Worm (Caenorhabditis elegans) whole organism, L1 larva: Measurements from ENCODE around the gene F44F4.15.

Experiments
- C34B4.2 ChIP-seq: sonication (generic microtip); optimal IDR thresholded peaks from 2 replicates; lab custom pipeline; 2017; ENCODE audit warnings: mild to moderate bottlenecking, missing genetic modification characterization, missing compliant biosample characterization
- alr-1 ChIP-seq: fragments of 200-800 bp; sonication (Bioruptor generic); optimal IDR thresholded peaks from 2 replicates; lab custom pipeline; 2018; ENCODE audit warnings: borderline replicate concordance, mild to moderate bottlenecking, missing genetic modification characterization, missing compliant biosample characterization
- aly-2 ChIP-seq: fragments of 150-350 bp; optimal IDR thresholded peaks from 2 replicates; lab custom pipeline; 2014; ENCODE audit warnings: missing biosample characterization, missing genetic modification characterization
- ama-1 ChIP-seq: fragments of 150-350 bp; optimal IDR thresholded peaks from 2 replicates; lab custom pipeline; 2014
- blmp-1 ChIP-seq: fragments of 150-350 bp; optimal IDR thresholded peaks from 2 replicates; lab custom pipeline; 2014; ENCODE audit warnings: missing biosample characterization, missing genetic modification characterization
- ceh-63 ChIP-seq: fragments of 200-800 bp; sonication (Bioruptor generic); optimal IDR thresholded peaks from 2 replicates; lab custom pipeline; 2018; ENCODE audit warnings: mild to moderate bottlenecking, missing genetic modification characterization, missing compliant biosample characterization
- ceh-8 ChIP-seq: fragments of 200-800 bp; sonication (Bioruptor generic); optimal IDR thresholded peaks from 2 replicates; lab custom pipeline; 2018; ENCODE audit warnings: mild to moderate bottlenecking, missing genetic modification characterization, moderate library complexity, missing compliant biosample characterization
- ceh-90 ChIP-seq: sonication (generic microtip); optimal IDR thresholded peaks from 2 replicates; lab custom pipeline; 2016; ENCODE audit warnings: missing genetic modification characterization, missing compliant biosample characterization
- ces-1 ChIP-seq: fragments of 150-350 bp; optimal IDR thresholded peaks from 2 replicates; lab custom pipeline; 2014; ENCODE audit warnings: missing biosample characterization, missing genetic modification reagents, missing genetic modification characterization
- dpl-1 ChIP-seq, 3 experiments: fragments of 150-350 bp in 2 of 3; sonication (generic microtip) in 1 of 3; optimal IDR thresholded peaks; 2 replicates each; lab custom pipeline; 2014 to 2017; ENCODE audit warnings: missing biosample characterization in 3 of 3, missing genetic modification characterization in 3 of 3, missing genetic modification reagents in 3 of 3
- efl-1 ChIP-seq, 4 experiments: fragments of 150-350 bp; optimal IDR thresholded peaks in 3 of 4; peaks in 1 of 4; 1 replicate in 1 of 4; 2 replicates in 3 of 4; lab custom pipeline; 2014; ENCODE audit warnings: missing biosample characterization in 2 of 4, missing genetic modification characterization in 2 of 4, missing genetic modification reagents in 2 of 4
- egl-13 ChIP-seq: sonication (generic microtip); optimal IDR thresholded peaks from 2 replicates; lab custom pipeline; 2016; ENCODE audit warnings: missing genotype, missing genetic modification reagents, missing genetic modification characterization, missing compliant biosample characterization
- egl-27 ChIP-seq, 2 experiments: fragments of 150-350 bp in 1 of 2; sonication (generic microtip); optimal IDR thresholded peaks; 3 replicates each; lab custom pipeline; 2017 to 2018; ENCODE audit warnings: missing biosample characterization in 2 of 2, missing genetic modification characterization in 2 of 2, missing genetic modification reagents in 2 of 2
- elt-2 ChIP-seq: sonication (generic microtip); optimal IDR thresholded peaks from 2 replicates; lab custom pipeline; 2016; ENCODE audit warnings: missing genetic modification characterization, mild to moderate bottlenecking, inconsistent platforms, missing compliant biosample characterization, missing genetic modification reagents
- elt-3 ChIP-seq, 6 experiments: fragments of 150-350 bp in 1 of 6; sonication (generic microtip); optimal IDR thresholded peaks; 2 replicates each; lab custom pipeline; 2017 to 2018; ENCODE audit warnings: missing biosample characterization in 6 of 6, missing genetic modification characterization in 6 of 6, inconsistent platforms in 1 of 6
- ets-5 ChIP-seq: fragments of 200-800 bp; sonication (Bioruptor generic); IDR thresholded peaks from 2 replicates; pipeline ENCODE4 v1.3.6; 2022; ENCODE audit warnings: missing genetic modification characterization, missing compliant biosample characterization
- fkh-10 ChIP-seq: sonication (generic microtip); optimal IDR thresholded peaks from 2 replicates; lab custom pipeline; 2017; ENCODE audit warnings: missing biosample characterization, missing genetic modification reagents, missing genetic modification characterization
- fkh-4 ChIP-seq: sonication (generic microtip); optimal IDR thresholded peaks from 2 replicates; lab custom pipeline; 2016; ENCODE audit warnings: missing compliant biosample characterization, missing genetic modification characterization, borderline replicate concordance
- fkh-8 ChIP-seq: sonication (generic microtip); optimal IDR thresholded peaks from 2 replicates; lab custom pipeline; 2016; ENCODE audit warnings: mild to moderate bottlenecking, missing genetic modification characterization, missing compliant biosample characterization
- fos-1 ChIP-seq: fragments of 150-350 bp; optimal IDR thresholded peaks from 2 replicates; lab custom pipeline; 2014; ENCODE audit warnings: missing biosample characterization, missing genetic modification characterization
- hpl-2 ChIP-seq: fragments of 150-350 bp; optimal IDR thresholded peaks from 2 replicates; lab custom pipeline; 2014; ENCODE audit warnings: missing biosample characterization, missing genetic modification reagents, missing genetic modification characterization
- irx-1 ChIP-seq: sonication (generic microtip); optimal IDR thresholded peaks from 2 replicates; lab custom pipeline; 2016; ENCODE audit warnings: missing genetic modification characterization, missing compliant biosample characterization
- isw-1 ChIP-seq: fragments of 200-800 bp; sonication (Bioruptor generic); IDR thresholded peaks from 2 replicates; pipeline ENCODE4 v1.3.6; 2022; ENCODE audit warnings: missing genetic modification characterization, missing compliant biosample characterization
- lin-13 ChIP-seq: fragments of 150-350 bp; optimal IDR thresholded peaks from 2 replicates; lab custom pipeline; 2014; ENCODE audit warnings: missing biosample characterization, missing genetic modification reagents, missing genetic modification characterization
- lin-15B ChIP-seq: fragments of 150-350 bp; sonication (generic microtip); optimal IDR thresholded peaks from 3 replicates; lab custom pipeline; 2014; ENCODE audit warnings: missing biosample characterization, missing genetic modification characterization
- lin-39 ChIP-seq: fragments of 150-350 bp; optimal IDR thresholded peaks from 2 replicates; lab custom pipeline; 2014; ENCODE audit warnings: missing biosample characterization, missing genetic modification reagents, missing genetic modification characterization
- mdl-1 ChIP-seq, 2 experiments: fragments of 150-350 bp; optimal IDR thresholded peaks; 2 replicates each; lab custom pipeline; 2014 to 2017; ENCODE audit warnings: missing biosample characterization in 2 of 2, missing genetic modification characterization in 2 of 2, inconsistent platforms in 1 of 2
- mef-2 ChIP-seq: fragments of 150-350 bp; optimal IDR thresholded peaks from 2 replicates; lab custom pipeline; 2014; ENCODE audit warnings: missing biosample characterization, missing genetic modification characterization
- nhr-11 ChIP-seq: fragments of 150-350 bp; optimal IDR thresholded peaks from 2 replicates; lab custom pipeline; 2014; ENCODE audit warnings: missing biosample characterization, missing genetic modification characterization
- nhr-12 ChIP-seq: sonication (generic microtip); optimal IDR thresholded peaks from 2 replicates; lab custom pipeline; 2017; ENCODE audit warnings: missing biosample characterization, missing genetic modification characterization
- nhr-20 ChIP-seq: sonication (generic microtip); optimal IDR thresholded peaks from 2 replicates; lab custom pipeline; 2016; ENCODE audit warnings: mild to moderate bottlenecking, missing genetic modification characterization, missing compliant biosample characterization
- nhr-237 ChIP-seq: fragments of 150-350 bp; optimal IDR thresholded peaks from 2 replicates; lab custom pipeline; 2014; ENCODE audit warnings: missing biosample characterization, missing genetic modification characterization
- nhr-47 ChIP-seq: sonication (generic microtip); optimal IDR thresholded peaks from 2 replicates; lab custom pipeline; 2016; ENCODE audit warnings: mild to moderate bottlenecking, missing genetic modification characterization, moderate library complexity, missing compliant biosample characterization
- nhr-71 ChIP-seq: sonication (generic microtip); optimal IDR thresholded peaks from 2 replicates; lab custom pipeline; 2016; ENCODE audit warnings: mild to moderate bottlenecking, missing genetic modification characterization, moderate library complexity, missing compliant biosample characterization
- nhr-90 ChIP-seq: sonication (generic microtip); optimal IDR thresholded peaks from 2 replicates; lab custom pipeline; 2016; ENCODE audit warnings: mild to moderate bottlenecking, missing genetic modification characterization, missing compliant biosample characterization; ENCODE audit not compliant: poor library complexity
- pax-3 ChIP-seq: fragments of 200-800 bp; sonication (Bioruptor generic); optimal IDR thresholded peaks from 2 replicates; lab custom pipeline; 2018; ENCODE audit warnings: mild to moderate bottlenecking, missing genetic modification characterization, moderate library complexity, missing compliant biosample characterization
- pqm-1 ChIP-seq: sonication (generic microtip); optimal IDR thresholded peaks from 3 replicates; lab custom pipeline; 2017; ENCODE audit warnings: missing biosample characterization, missing genetic modification characterization
- rnt-1 ChIP-seq: sonication (generic microtip); optimal IDR thresholded peaks from 2 replicates; lab custom pipeline; 2016; ENCODE audit warnings: mild to moderate bottlenecking, missing genetic modification characterization, moderate library complexity, missing compliant biosample characterization
- snpc-4 ChIP-seq: fragments of 150-350 bp; optimal IDR thresholded peaks from 2 replicates; lab custom pipeline; 2014; ENCODE audit warnings: missing biosample characterization, missing genetic modification characterization
- sox-4 ChIP-seq: sonication (generic microtip); optimal IDR thresholded peaks from 2 replicates; lab custom pipeline; 2016; ENCODE audit warnings: missing genetic modification characterization, missing compliant biosample characterization
- sup-37 ChIP-seq: fragments of 200-800 bp; sonication (Bioruptor generic); optimal IDR thresholded peaks from 2 replicates; lab custom pipeline; 2018; ENCODE audit warnings: mild to moderate bottlenecking, missing genetic modification characterization, missing compliant biosample characterization
- swsn-7 ChIP-seq: sonication (generic microtip); optimal IDR thresholded peaks from 2 replicates; lab custom pipeline; 2016; ENCODE audit warnings: missing genetic modification characterization, missing compliant biosample characterization
- tbx-2 ChIP-seq: sonication (generic microtip); optimal IDR thresholded peaks from 2 replicates; lab custom pipeline; 2016; ENCODE audit warnings: missing genetic modification characterization, missing compliant biosample characterization
- unc-130 ChIP-seq: fragments of 150-350 bp; optimal IDR thresholded peaks from 2 replicates; lab custom pipeline; 2017; ENCODE audit warnings: missing biosample characterization, missing genetic modification characterization, inconsistent platforms
- unc-30 ChIP-seq: sonication (generic microtip); optimal IDR thresholded peaks from 2 replicates; lab custom pipeline; 2017; ENCODE audit warnings: missing biosample characterization, missing genetic modification characterization
- unc-86 ChIP-seq: sonication (generic microtip); optimal IDR thresholded peaks from 2 replicates; lab custom pipeline; 2016; ENCODE audit warnings: missing genetic modification characterization, missing compliant biosample characterization
- unc-98 ChIP-seq: fragments of 200-800 bp; sonication (Bioruptor generic); IDR thresholded peaks from 2 replicates; pipeline ENCODE4 v1.3.6; 2022; ENCODE audit warnings: missing genetic modification characterization, missing compliant biosample characterization
- vab-15 ChIP-seq: sonication (generic microtip); optimal IDR thresholded peaks from 2 replicates; lab custom pipeline; 2017; ENCODE audit warnings: missing genotype, mild to moderate bottlenecking, missing genetic modification characterization, missing compliant biosample characterization
- xbp-1 ChIP-seq: sonication (generic microtip); optimal IDR thresholded peaks from 2 replicates; lab custom pipeline; 2016; ENCODE audit warnings: missing genetic modification characterization, missing compliant biosample characterization
- zag-1 ChIP-seq: fragments of 150-350 bp; optimal IDR thresholded peaks from 2 replicates; lab custom pipeline; 2014; ENCODE audit warnings: missing biosample characterization, missing genetic modification characterization
- ztf-11 ChIP-seq, 2 experiments: sonication (generic microtip); optimal IDR thresholded peaks; 2 replicates each; lab custom pipeline; 2016 to 2017; ENCODE audit warnings: missing genetic modification characterization in 2 of 2, missing biosample characterization in 1 of 2, missing compliant biosample characterization in 1 of 2

Gene F44F4.15

DNA sequence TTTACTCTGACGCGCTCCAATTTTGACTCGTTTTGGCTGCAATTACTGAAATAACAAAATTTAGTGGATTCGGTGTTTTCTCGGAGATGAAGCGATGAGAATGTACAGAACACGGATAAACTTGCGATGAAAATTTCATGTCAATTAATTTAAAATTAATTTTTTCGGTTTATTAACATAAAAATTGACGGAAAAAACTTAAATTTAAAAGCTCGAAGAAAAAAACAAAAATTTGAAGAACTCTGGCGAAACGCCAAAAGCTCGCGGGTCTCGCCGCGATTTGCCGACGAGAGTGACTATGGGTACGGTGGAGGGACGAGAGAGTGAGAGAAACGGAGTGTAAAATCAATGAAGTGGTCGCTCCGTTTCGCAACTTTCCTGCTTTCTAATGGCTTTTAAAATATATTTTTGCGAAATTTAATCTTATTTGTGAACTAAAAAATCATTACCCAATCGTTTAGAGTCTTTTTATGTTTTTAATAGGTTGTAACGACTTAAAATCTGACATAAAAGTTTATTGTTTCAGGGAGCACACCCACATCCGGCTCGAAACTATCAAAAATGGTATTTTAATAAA, 45.7 kb upstream of the F44F4.15 start, which contains the start of the genes gmps-1 and cap-2:
gmps-1 (minus strand) TSS at position 51 of the 577 bp plus-strand sequence.
cap-2 (plus strand) TSS at position 527 of the 577 bp plus-strand sequence.
- peak; percentile 98 for TF ChIP-seq nhr-20
- TF ChIP-seq snpc-4: peak; percentile 86
- peak; percentile 76 for TF ChIP-seq ceh-90
- peak in 1 of 2 experiments; percentile 86 for TF ChIP-seq mdl-1 (tag; optimal IDR thresholded peaks at IDR 0.05; lab: Kevin White, UChicago)
- TF ChIP-seq dpl-1 (GFP tag; optimal IDR thresholded peaks at IDR 0.05; lab: Kevin White, UChicago): peak; percentile 83 to 89 (median 87)
- peak; percentile 97 for TF ChIP-seq tbx-2 (tag; lab: Kevin White, UChicago)
- peak; percentile 87 for TF ChIP-seq elt-2 (tag; lab: Kevin White, UChicago)
- TF ChIP-seq unc-98 (GFP tag; lab: Robert Waterston, UW): peak; percentile 67; the same call in 1 of the 2 replicates
- peak; percentile 63 for TF ChIP-seq vab-15 (tag; lab: Kevin White, UChicago)
- TF ChIP-seq nhr-90 (tag; lab: Kevin White, UChicago): peak; percentile 96
- TF ChIP-seq aly-2 (tag; lab: Kevin White, UChicago): peak; percentile 93
- peak; percentile 92 for TF ChIP-seq nhr-11 (tag; lab: Kevin White, UChicago)
- no peak for TF ChIP-seq alr-1 (tag; lab: Kevin White, UChicago)
- peak; percentile 78 for TF ChIP-seq ama-1
- peak in 4 of 6 experiments; percentile 23 to 86 (median 46) for TF ChIP-seq elt-3 (tag; optimal IDR thresholded peaks at IDR 0.05; lab: Kevin White, UChicago)
- peak; percentile 89 for TF ChIP-seq unc-130 (tag; lab: Kevin White, UChicago)
- peak; percentile 76 for TF ChIP-seq nhr-237 (tag; lab: Kevin White, UChicago)
- no peak for TF ChIP-seq nhr-12
- TF ChIP-seq sox-4 (tag; lab: Kevin White, UChicago): peak; percentile 91
- TF ChIP-seq unc-86 (tag; lab: Kevin White, UChicago): peak; percentile 98
- peak; percentile 88 for TF ChIP-seq C34B4.2 (tag; lab: Kevin White, UChicago)
- peak; percentile 81 for TF ChIP-seq lin-15B (tag; lab: Kevin White, UChicago)
- peak; percentile 95 to 97 for TF ChIP-seq efl-1 (optimal IDR thresholded peaks at IDR 0.05; lab: Kevin White, UChicago)
- TF ChIP-seq efl-1 (GFP tag; optimal IDR thresholded peaks at IDR 0.05 in 1 of 2; lab: Kevin White, UChicago): peak; percentile 83 to 99
- TF ChIP-seq lin-39: peak; percentile 97
- TF ChIP-seq hpl-2 (GFP tag; lab: Kevin White, UChicago): peak; percentile 91
- peak; percentile 42 to 92 for TF ChIP-seq ztf-11 (tag; optimal IDR thresholded peaks at IDR 0.05; lab: Kevin White, UChicago)
- TF ChIP-seq ces-1: no peak
- TF ChIP-seq blmp-1 (tag; lab: Kevin White, UChicago): peak; percentile 81
- no peak for TF ChIP-seq pqm-1
- TF ChIP-seq isw-1: peak; percentile 97
- TF ChIP-seq swsn-7: peak; percentile 98
- peak; percentile 93 for TF ChIP-seq fos-1 (tag; lab: Kevin White, UChicago)
- peak; percentile 98 for TF ChIP-seq nhr-47
- TF ChIP-seq fkh-10 (GFP tag; lab: Kevin White, UChicago): peak; percentile 95
- peak; percentile 97 for TF ChIP-seq irx-1 (tag; lab: Kevin White, UChicago)
- TF ChIP-seq nhr-71 (tag; lab: Kevin White, UChicago): peak; percentile 99
- peak; percentile 31 to 64 for TF ChIP-seq egl-27 (tag; optimal IDR thresholded peaks at IDR 0.05; lab: Kevin White, UChicago)
- no peak for TF ChIP-seq ets-5 (GFP tag; lab: Robert Waterston, UW)
- TF ChIP-seq zag-1 (tag; lab: Kevin White, UChicago): peak; percentile 78
- peak; percentile 24 for TF ChIP-seq mef-2
- peak; percentile 49 for TF ChIP-seq unc-30 (tag; lab: Kevin White, UChicago)
- TF ChIP-seq xbp-1 (tag; lab: Kevin White, UChicago): peak; percentile 96
- TF ChIP-seq ceh-63 (GFP tag; lab: Kevin White, UChicago): no peak
- peak; percentile 94 for TF ChIP-seq ceh-8 (GFP tag; lab: Kevin White, UChicago)
- TF ChIP-seq rnt-1 (tag; lab: Kevin White, UChicago): peak; percentile 98
- TF ChIP-seq lin-13 (GFP tag; lab: Kevin White, UChicago): peak; percentile 95
- TF ChIP-seq fkh-8 (tag; lab: Kevin White, UChicago): peak; percentile 96
- peak; percentile 96 for TF ChIP-seq sup-37
- peak; percentile 96 for TF ChIP-seq egl-13 (tag; lab: Kevin White, UChicago)
- peak; percentile 85 for TF ChIP-seq fkh-4 (tag; lab: Kevin White, UChicago)
- TF ChIP-seq pax-3 (tag; lab: Kevin White, UChicago): peak; percentile 94
